Worm (Caenorhabditis elegans) whole organism, L4 larva: ENCODE measurements around the gene F13H10.5.
A peak's percentile ranks its signal among the peaks of the same experiment; 100 is the strongest.

Source experiments
- D1046.2 ChIP-seq: fragments of 200-800 bp; sonication (Bioruptor generic); IDR thresholded peaks from 2 replicates; pipeline ENCODE4 v1.3.6; 2022; ENCODE audit warnings: missing genetic modification characterization, missing compliant biosample characterization
- F44E2.7 ChIP-seq: fragments of 200-800 bp; sonication (Bioruptor generic); IDR thresholded peaks from 2 replicates; pipeline ENCODE4 v2.1.2; 2022; ENCODE audit warnings: missing genetic modification characterization, missing compliant biosample characterization
- F49E8.2 ChIP-seq: sonication (generic microtip); optimal IDR thresholded peaks from 2 replicates; lab custom pipeline; 2016; ENCODE audit warnings: missing compliant biosample characterization, mild to moderate bottlenecking, missing genetic modification characterization, borderline replicate concordance
- Y105C5A.15 ChIP-seq: fragments of 200-800 bp; sonication (Bioruptor generic); IDR thresholded peaks from 2 replicates; pipeline ENCODE4 v1.3.6; 2022; ENCODE audit warnings: missing genetic modification characterization, missing compliant biosample characterization
- Y48G9A.11 ChIP-seq: fragments of 200-800 bp; sonication (Bioruptor generic); IDR thresholded peaks from 2 replicates; pipeline ENCODE4 v1.3.6; 2022; ENCODE audit warnings: missing genetic modification reagents, missing genetic modification characterization, missing compliant biosample characterization
- aha-1 ChIP-seq: fragments of 150-350 bp; peaks from one replicate; lab custom pipeline; 2014; ENCODE audit warnings: missing biosample characterization, missing genetic modification characterization
- attf-4 ChIP-seq: sonication (generic microtip); optimal IDR thresholded peaks from 3 replicates; lab custom pipeline; 2017; ENCODE audit warnings: missing biosample characterization, missing genetic modification characterization
- cey-2 ChIP-seq: sonication (generic microtip); optimal IDR thresholded peaks from 3 replicates; lab custom pipeline; 2017; ENCODE audit warnings: missing genetic modification characterization, mild to moderate bottlenecking, missing compliant biosample characterization, antibody characterized with exemption, borderline replicate concordance; ENCODE audit not compliant: insufficient read depth
- ctbp-1 ChIP-seq: fragments of 200-800 bp; sonication (Bioruptor generic); IDR thresholded peaks from 2 replicates; pipeline ENCODE4 v1.3.6; 2022; ENCODE audit warnings: missing genetic modification reagents, missing genetic modification characterization, missing compliant biosample characterization
- daf-16 ChIP-seq, 3 experiments: sonication (generic microtip); optimal IDR thresholded peaks; 2 replicates each; lab custom pipeline; 2016 to 2017; ENCODE audit warnings: missing genetic modification characterization in 3 of 3, missing genetic modification reagents in 3 of 3, mild to moderate bottlenecking in 2 of 3, missing compliant biosample characterization in 2 of 3, missing biosample characterization in 1 of 3, moderate library complexity in 1 of 3
- daf-19 ChIP-seq: fragments of 200-800 bp; sonication (Bioruptor generic); conservative IDR thresholded peaks from 2 replicates; pipeline ENCODE4 v1.3.6; 2022; ENCODE audit warnings: missing genetic modification characterization, missing compliant biosample characterization
- dmd-6 ChIP-seq: fragments of 200-800 bp; sonication (Bioruptor generic); IDR thresholded peaks from 2 replicates; pipeline ENCODE4 v1.3.6; 2022; ENCODE audit warnings: missing genetic modification reagents, missing genetic modification characterization, missing compliant biosample characterization
- dmd-9 ChIP-seq: fragments of 200-800 bp; sonication (Bioruptor generic); IDR thresholded peaks from 2 replicates; pipeline ENCODE4 v1.3.6; 2022; ENCODE audit warnings: missing genetic modification reagents, missing genetic modification characterization, missing compliant biosample characterization
- duxl-1 ChIP-seq: sonication (generic microtip); optimal IDR thresholded peaks from 2 replicates; lab custom pipeline; 2016; ENCODE audit warnings: mild to moderate bottlenecking, missing genetic modification characterization, moderate library complexity, missing compliant biosample characterization; ENCODE audit not compliant: poor library complexity
- dve-1 ChIP-seq: sonication (generic microtip); optimal IDR thresholded peaks from 2 replicates; lab custom pipeline; 2017; ENCODE audit warnings: antibody characterized with exemption, mild to moderate bottlenecking, missing genetic modification characterization, missing compliant biosample characterization; ENCODE audit not compliant: insufficient read depth
- egl-27 ChIP-seq: sonication (generic microtip); optimal IDR thresholded peaks from 3 replicates; lab custom pipeline; 2017; ENCODE audit warnings: missing biosample characterization, missing genetic modification reagents, missing genetic modification characterization
- egl-43 ChIP-seq: fragments of 200-800 bp; sonication (Bioruptor generic); IDR thresholded peaks from 2 replicates; pipeline ENCODE4 v1.3.6; 2022; ENCODE audit warnings: missing genetic modification reagents, missing genetic modification characterization, missing compliant biosample characterization
- fkh-10 ChIP-seq: fragments of 150-350 bp; optimal IDR thresholded peaks from 2 replicates; lab custom pipeline; 2014; ENCODE audit warnings: missing biosample characterization, missing genetic modification reagents, missing genetic modification characterization
- gei-8 ChIP-seq: fragments of 200-800 bp; sonication (Bioruptor generic); optimal IDR thresholded peaks from 2 replicates; lab custom pipeline; 2018; ENCODE audit warnings: mild to moderate bottlenecking, missing genetic modification characterization, missing compliant biosample characterization
- hlh-11 ChIP-seq: fragments of 200-800 bp; sonication (Bioruptor generic); optimal IDR thresholded peaks from 2 replicates; lab custom pipeline; 2018; ENCODE audit warnings: mild to moderate bottlenecking, missing genetic modification characterization, missing compliant biosample characterization
- hmg-1.1 ChIP-seq: fragments of 200-800 bp; sonication (Bioruptor generic); IDR thresholded peaks from 2 replicates; pipeline ENCODE4 v1.3.6; 2022; ENCODE audit warnings: missing genetic modification reagents, missing genetic modification characterization, missing compliant biosample characterization
- jun-1 ChIP-seq: fragments of 150-350 bp; optimal IDR thresholded peaks from 2 replicates; lab custom pipeline; 2014; ENCODE audit warnings: missing biosample characterization, missing genetic modification reagents, missing genetic modification characterization
- lim-7 ChIP-seq: fragments of 200-800 bp; sonication (Bioruptor generic); IDR thresholded peaks from 2 replicates; pipeline ENCODE4 v1.3.6; 2022; ENCODE audit warnings: missing genetic modification characterization, missing compliant biosample characterization
- lin-1 ChIP-seq: fragments of 200-800 bp; sonication (Bioruptor generic); IDR thresholded peaks from 2 replicates; pipeline ENCODE4 v1.3.6; 2022; ENCODE audit warnings: missing genetic modification reagents, missing genetic modification characterization, missing compliant biosample characterization
- lin-29 ChIP-seq: fragments of 200-800 bp; sonication (Bioruptor generic); IDR thresholded peaks from 2 replicates; pipeline ENCODE4 v1.3.6; 2022; ENCODE audit warnings: missing genetic modification reagents, missing genetic modification characterization, missing compliant biosample characterization
- madf-5 ChIP-seq, 2 experiments: fragments of 200-800 bp; sonication (Bioruptor generic); IDR thresholded peaks; 2 replicates each; pipeline ENCODE4 v1.3.6; 2022; ENCODE audit warnings: missing compliant biosample characterization in 2 of 2, missing genetic modification characterization in 2 of 2
- madf-9 ChIP-seq: fragments of 200-800 bp; sonication (Bioruptor generic); conservative IDR thresholded peaks from 2 replicates; pipeline ENCODE4 v1.3.6; 2022; ENCODE audit warnings: missing genetic modification reagents, missing genetic modification characterization, missing compliant biosample characterization
- mdl-1 ChIP-seq, 2 experiments: fragments of 150-350 bp in 1 of 2; sonication (generic microtip) in 1 of 2; optimal IDR thresholded peaks; 2 replicates each; lab custom pipeline; 2014 to 2017; ENCODE audit warnings: missing biosample characterization in 2 of 2, missing genetic modification characterization in 2 of 2
- nhr-237 ChIP-seq: sonication (generic microtip); optimal IDR thresholded peaks from 2 replicates; lab custom pipeline; 2017; ENCODE audit warnings: missing biosample characterization, missing genetic modification characterization
- nhr-28 ChIP-seq: fragments of 150-350 bp; optimal IDR thresholded peaks from 2 replicates; lab custom pipeline; 2014; ENCODE audit warnings: missing biosample characterization, missing genetic modification characterization
- nhr-42 ChIP-seq: fragments of 200-800 bp; sonication (Bioruptor generic); IDR thresholded peaks from 2 replicates; pipeline ENCODE4 v1.3.6; 2022; ENCODE audit warnings: missing genetic modification characterization, missing compliant biosample characterization
- nhr-76 ChIP-seq: fragments of 150-350 bp; optimal IDR thresholded peaks from 2 replicates; lab custom pipeline; 2014; ENCODE audit warnings: missing biosample characterization, missing genetic modification characterization
- pha-4 ChIP-seq, 2 experiments: fragments of 150-350 bp in 1 of 2; fragments of 200-800 bp in 1 of 2; sonication (Bioruptor generic) in 1 of 2; IDR thresholded peaks in 1 of 2; optimal IDR thresholded peaks in 1 of 2; 2 replicates each; pipeline versions ENCODE4 v1.3.6 to Lab custom; 2014 to 2022; ENCODE audit warnings: missing genetic modification characterization in 2 of 2, missing genetic modification reagents in 2 of 2, missing biosample characterization in 1 of 2, missing compliant biosample characterization in 1 of 2
- rbr-2 ChIP-seq: sonication (generic microtip); optimal IDR thresholded peaks from 2 replicates; lab custom pipeline; 2016; ENCODE audit warnings: missing genotype, missing genetic modification characterization, missing compliant biosample characterization
- saeg-2 ChIP-seq: fragments of 200-800 bp; sonication (Bioruptor generic); IDR thresholded peaks from 2 replicates; pipeline ENCODE4 v1.3.6; 2022; ENCODE audit warnings: missing genetic modification reagents, missing genetic modification characterization, missing compliant biosample characterization
- sdz-12 ChIP-seq: fragments of 200-800 bp; sonication (Bioruptor generic); optimal IDR thresholded peaks from 2 replicates; lab custom pipeline; 2018; ENCODE audit warnings: mild to moderate bottlenecking, missing genetic modification characterization, missing compliant biosample characterization
- zag-1 ChIP-seq: fragments of 150-350 bp; optimal IDR thresholded peaks from 2 replicates; lab custom pipeline; 2014; ENCODE audit warnings: missing biosample characterization, missing genetic modification characterization
- zip-2 ChIP-seq: fragments of 150-350 bp; optimal IDR thresholded peaks from 2 replicates; lab custom pipeline; 2014; ENCODE audit warnings: missing biosample characterization, missing genetic modification characterization
- ztf-11 ChIP-seq: fragments of 150-350 bp; optimal IDR thresholded peaks from 2 replicates; lab custom pipeline; 2014; ENCODE audit warnings: missing biosample characterization, missing genetic modification characterization
- ztf-7 ChIP-seq: fragments of 150-350 bp; optimal IDR thresholded peaks from 2 replicates; lab custom pipeline; 2014; ENCODE audit warnings: missing biosample characterization, missing genetic modification characterization

Gene F13H10.5

ce11 chrIV:11027560-11027959 is 36.8 kb downstream of the F13H10.5 start (continued):
- no peak for TF ChIP-seq gei-8
- TF ChIP-seq Y48G9A.11 (GFP tag; lab: Robert Waterston, UW), result no peak
- peak; percentile 20 for TF ChIP-seq duxl-1 (tag; lab: Kevin White, UChicago)
- no peak for TF ChIP-seq egl-43
- peak; percentile 97 for TF ChIP-seq dve-1 (tag; lab: Kevin White, UChicago)
- TF ChIP-seq D1046.2, result no peak
- TF ChIP-seq zip-2, result no peak
- peak; percentile 32 for TF ChIP-seq ztf-7 (tag; lab: Kevin White, UChicago)
- no peak; the same call in 1 of the 2 replicates for TF ChIP-seq nhr-42 (GFP tag; lab: Robert Waterston, UW)
- TF ChIP-seq Y105C5A.15 (GFP tag; lab: Robert Waterston, UW), result no peak
- peak; percentile 12 for TF ChIP-seq fkh-10 (GFP tag; lab: Kevin White, UChicago)
- peak in 1 of 2 experiments; percentile 74 for TF ChIP-seq mdl-1 (tag; optimal IDR thresholded peaks at IDR 0.05; lab: Kevin White, UChicago)
- no peak for TF ChIP-seq daf-19 (GFP tag; lab: Robert Waterston, UW)
- TF ChIP-seq saeg-2 (GFP tag; lab: Robert Waterston, UW), result no peak
- peak; percentile 82 for TF ChIP-seq rbr-2 (tag; lab: Kevin White, UChicago)
- no peak for TF ChIP-seq cey-2 (tag; lab: Kevin White, UChicago)
- TF ChIP-seq dmd-9, result no peak
- TF ChIP-seq sdz-12 (GFP tag; lab: Kevin White, UChicago), result no peak
- TF ChIP-seq F49E8.2 (tag; lab: Kevin White, UChicago), result no peak
- peak; percentile 94 for TF ChIP-seq hlh-11
- no peak for TF ChIP-seq attf-4 (tag; lab: Kevin White, UChicago)
- no peak for TF ChIP-seq lin-29 (GFP tag; lab: Robert Waterston, UW)
- peak; percentile 46; the same call in 1 of the 2 replicates for TF ChIP-seq pha-4 (GFP tag; IDR thresholded peaks at IDR 0.05; lab: Robert Waterston, UW)
- TF ChIP-seq pha-4 (tag; optimal IDR thresholded peaks at IDR 0.05; lab: Kevin White, UChicago), result peak; percentile 72
- no peak for TF ChIP-seq ztf-11
- peak; percentile 23 for TF ChIP-seq jun-1
- TF ChIP-seq nhr-76 (tag; lab: Kevin White, UChicago), result no peak
- TF ChIP-seq lim-7 (GFP tag; lab: Robert Waterston, UW), result no peak
- TF ChIP-seq madf-5 (GFP tag; IDR thresholded peaks at IDR 0.05; lab: Robert Waterston, UW), result no peak
- TF ChIP-seq egl-27 (tag; lab: Kevin White, UChicago), result no peak
- TF ChIP-seq madf-9 (GFP tag; lab: Robert Waterston, UW), result no peak
- TF ChIP-seq ctbp-1, result no peak
- TF ChIP-seq hmg-1.1 (GFP tag; lab: Robert Waterston, UW), result peak; percentile 71
- peak; percentile 52 for TF ChIP-seq zag-1 (tag; lab: Kevin White, UChicago)
- TF ChIP-seq F44E2.7 (GFP tag; lab: Robert Waterston, UW), result no peak
- no peak for TF ChIP-seq nhr-237 (tag; lab: Kevin White, UChicago)
- peak; percentile 66; the same call in 1 of the 2 replicates for TF ChIP-seq lin-1 (GFP tag; lab: Robert Waterston, UW)

DNA sequence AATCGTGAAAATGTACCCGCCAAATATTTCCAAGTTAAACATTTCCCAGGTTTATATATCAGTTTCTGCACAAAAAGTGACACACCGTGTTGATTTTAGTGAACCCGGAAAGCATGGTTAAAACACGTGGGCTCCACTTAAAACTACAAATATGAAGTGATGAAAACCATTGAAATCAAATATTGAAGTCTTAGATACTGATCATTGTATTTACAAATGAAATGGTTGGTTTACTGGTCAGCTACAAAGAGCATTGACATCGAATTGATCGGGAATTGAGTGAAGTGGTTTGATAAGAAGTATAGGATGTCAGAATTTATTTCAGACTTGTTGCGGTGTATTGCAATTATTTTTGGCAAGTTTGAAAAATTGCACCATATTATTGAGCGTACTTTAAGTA is 38.6 kb downstream of the F13H10.5 start, which contains the start of gene hrg-5:
TSS of gene hrg-5 (minus strand) at position 17 of the 400 bp plus-strand sequence.
- no peak for TF ChIP-seq daf-16 (GFP tag; optimal IDR thresholded peaks at IDR 0.05; lab: Kevin White, UChicago)
- peak; percentile 49 for TF ChIP-seq daf-16 (tag; optimal IDR thresholded peaks at IDR 0.05; lab: Kevin White, UChicago)
- TF ChIP-seq dmd-6 (GFP tag; lab: Robert Waterston, UW), result peak; percentile 65
- TF ChIP-seq nhr-28 (tag; lab: Kevin White, UChicago), result peak; percentile 68
- peak in 1 of 2 experiments; percentile 24 for TF ChIP-seq mdl-1 (tag; optimal IDR thresholded peaks at IDR 0.05; lab: Kevin White, UChicago)
- TF ChIP-seq aha-1 (tag; lab: Kevin White, UChicago), result no peak
